Fruit fly (Drosophila melanogaster) whole organism, embryonic: Measurements from ENCODE around the gene Patr-1.

Experiments used
- Ada2b ChIP-seq: fragments of 200-800 bp; sonication (Bioruptor generic); IDR thresholded peaks from 2 replicates; pipeline ENCODE4 v1.3.6; 2022; ENCODE audit warnings: missing biosample characterization, missing genetic modification characterization
- Adf1 ChIP-seq: fragments of 200-800 bp; sonication (Bioruptor generic); IDR thresholded peaks from 2 replicates; pipeline ENCODE4 v1.3.6; 2022; ENCODE audit warnings: missing biosample characterization, missing genetic modification characterization
- B-H2 ChIP-seq: fragments of 200-800 bp; sonication (Bioruptor generic); optimal IDR thresholded peaks from 2 replicates; lab custom pipeline; 2018; ENCODE audit warnings: missing biosample characterization, mild to moderate bottlenecking, missing genetic modification characterization
- CG11398 ChIP-seq: fragments of 200-800 bp; sonication (Bioruptor generic); optimal IDR thresholded peaks from 2 replicates; lab custom pipeline; 2016; ENCODE audit warnings: missing biosample characterization, missing genetic modification characterization
- CG12299 ChIP-seq: fragments of 200-800 bp; sonication (Bioruptor generic); optimal IDR thresholded peaks from 2 replicates; lab custom pipeline; 2018; ENCODE audit warnings: missing biosample characterization, mild to moderate bottlenecking, missing genetic modification characterization
- CG12942 ChIP-seq: fragments of 200-800 bp; sonication (Bioruptor generic); optimal IDR thresholded peaks from 3 replicates; lab custom pipeline; 2016; ENCODE audit warnings: missing biosample characterization, missing genetic modification characterization
- CG13123 ChIP-seq: fragments of 200-800 bp; sonication (Bioruptor generic); optimal IDR thresholded peaks from 2 replicates; lab custom pipeline; 2016; ENCODE audit warnings: missing biosample characterization, missing genetic modification characterization
- CG13287 ChIP-seq: fragments of 200-800 bp; sonication (Bioruptor generic); IDR thresholded peaks from 2 replicates; pipeline ENCODE4 v1.3.6; 2022; ENCODE audit warnings: missing biosample characterization, missing genetic modification characterization; ENCODE audit not compliant: partially characterized antibody
- CG13296 ChIP-seq: fragments of 200-800 bp; sonication (Bioruptor generic); optimal IDR thresholded peaks from 3 replicates; lab custom pipeline; 2018; ENCODE audit warnings: missing biosample characterization, mild to moderate bottlenecking, missing genetic modification characterization
- CG14014 ChIP-seq: fragments of 200-800 bp; sonication (Bioruptor generic); IDR thresholded peaks from 2 replicates; pipeline ENCODE4 v1.3.6; 2022; ENCODE audit warnings: missing biosample characterization, missing genetic modification characterization
- CG14860 ChIP-seq: fragments of 200-800 bp; sonication (Bioruptor generic); IDR thresholded peaks from 3 replicates; pipeline ENCODE4 v1.3.6; 2022; ENCODE audit warnings: missing biosample characterization, missing genetic modification characterization; ENCODE audit not compliant: partially characterized antibody
- CG17612 ChIP-seq: fragments of 200-800 bp; sonication (Bioruptor generic); IDR thresholded peaks from 2 replicates; pipeline ENCODE4 v1.3.6; 2022; ENCODE audit warnings: missing biosample characterization, missing genetic modification characterization
- CG18262 ChIP-seq: fragments of 200-800 bp; optimal IDR thresholded peaks from 3 replicates; lab custom pipeline; 2019; ENCODE audit warnings: missing biosample characterization, mild to moderate bottlenecking, missing genetic modification characterization, moderate library complexity
- CG2199 ChIP-seq: fragments of 200-800 bp; sonication (Bioruptor generic); IDR thresholded peaks from 3 replicates; pipeline ENCODE4 v1.3.6; 2022; ENCODE audit warnings: missing biosample characterization, missing genetic modification characterization
- CG30020 ChIP-seq: fragments of 200-800 bp; optimal IDR thresholded peaks from 2 replicates; lab custom pipeline; 2019; ENCODE audit warnings: missing biosample characterization, mild to moderate bottlenecking, missing genetic modification characterization, moderate library complexity
- CG30431 ChIP-seq: fragments of 200-800 bp; sonication (Bioruptor generic); optimal IDR thresholded peaks from 2 replicates; lab custom pipeline; 2017; ENCODE audit warnings: missing biosample characterization, missing genetic modification characterization
- CG31365 ChIP-seq: fragments of 200-800 bp; sonication (Bioruptor generic); optimal IDR thresholded peaks from 2 replicates; lab custom pipeline; 2018; ENCODE audit warnings: missing biosample characterization, mild to moderate bottlenecking, missing genetic modification characterization
- CG3281 ChIP-seq: fragments of 200-800 bp; sonication (Bioruptor generic); optimal IDR thresholded peaks from 3 replicates; lab custom pipeline; 2017; ENCODE audit warnings: missing biosample characterization, mild to moderate bottlenecking, missing genetic modification characterization
- CG34376 ChIP-seq: fragments of 200-800 bp; sonication (Bioruptor generic); optimal IDR thresholded peaks from 2 replicates; lab custom pipeline; 2018; ENCODE audit warnings: missing biosample characterization, mild to moderate bottlenecking, missing genetic modification characterization
- CG42726 ChIP-seq: fragments of 200-800 bp; sonication (Bioruptor generic); IDR thresholded peaks from 2 replicates; pipeline ENCODE4 v1.3.6; 2022; ENCODE audit warnings: missing biosample characterization, missing genetic modification characterization; ENCODE audit not compliant: partially characterized antibody
- CG4617 ChIP-seq: fragments of 200-800 bp; sonication (Bioruptor generic); optimal IDR thresholded peaks from 3 replicates; lab custom pipeline; 2016; ENCODE audit warnings: missing biosample characterization, missing genetic modification characterization, borderline replicate concordance
- CG6689 ChIP-seq: fragments of 200-800 bp; sonication (Bioruptor generic); IDR thresholded peaks from 2 replicates; pipeline ENCODE4 v1.3.6; 2022; ENCODE audit warnings: missing biosample characterization, missing genetic modification characterization
- CG6854 ChIP-seq: fragments of 200-800 bp; sonication (Bioruptor generic); optimal IDR thresholded peaks from 3 replicates; lab custom pipeline; 2017; ENCODE audit warnings: missing biosample characterization, mild to moderate bottlenecking, missing genetic modification characterization
- CG7928 ChIP-seq: fragments of 200-800 bp; sonication (Bioruptor generic); optimal IDR thresholded peaks from 2 replicates; lab custom pipeline; 2017; ENCODE audit warnings: missing biosample characterization, mild to moderate bottlenecking, missing genetic modification characterization
- CG8924 ChIP-seq: fragments of 200-800 bp; optimal IDR thresholded peaks from 3 replicates; lab custom pipeline; 2019; ENCODE audit warnings: missing biosample characterization, mild to moderate bottlenecking, missing genetic modification characterization, moderate library complexity
- CG8944 ChIP-seq: fragments of 200-800 bp; sonication (Bioruptor generic); optimal IDR thresholded peaks from 3 replicates; lab custom pipeline; 2016; ENCODE audit warnings: missing biosample characterization, missing genetic modification characterization
- CG9817 ChIP-seq: fragments of 200-800 bp; sonication (Bioruptor generic); optimal IDR thresholded peaks from 2 replicates; lab custom pipeline; 2018; ENCODE audit warnings: missing biosample characterization, mild to moderate bottlenecking, missing genetic modification characterization, moderate library complexity
- Doc2 ChIP-seq: fragments of 200-800 bp; sonication (Bioruptor generic); IDR thresholded peaks from 2 replicates; pipeline ENCODE4 v1.3.6; 2022; ENCODE audit warnings: missing biosample characterization, missing genetic modification characterization
- E2f2 ChIP-seq: fragments of 200-800 bp; sonication (Bioruptor generic); IDR thresholded peaks from 2 replicates; pipeline ENCODE4 v1.3.6; 2022; ENCODE audit warnings: missing biosample characterization, missing genetic modification characterization
- Fer1 ChIP-seq: fragments of 200-800 bp; sonication (Bioruptor generic); optimal IDR thresholded peaks from 2 replicates; lab custom pipeline; 2017; ENCODE audit warnings: missing biosample characterization, mild to moderate bottlenecking, missing genetic modification characterization
- Hr51 ChIP-seq, 2 experiments: fragments of 200-800 bp; sonication (Bioruptor generic); optimal IDR thresholded peaks; 2 replicates in 1 of 2; 3 replicates in 1 of 2; lab custom pipeline; 2016 to 2018; ENCODE audit warnings: missing biosample characterization in 2 of 2, missing genetic modification characterization in 2 of 2, mild to moderate bottlenecking in 1 of 2, moderate library complexity in 1 of 2
- Poxn ChIP-seq: fragments of 200-800 bp; sonication (Bioruptor generic); IDR thresholded peaks from 2 replicates; pipeline ENCODE4 v1.3.6; 2022; ENCODE audit warnings: missing biosample characterization, missing genetic modification characterization
- Trl ChIP-seq, 3 experiments: fragments of >200 bp in 2 of 3; fragments of 200-800 bp in 1 of 3; sonication (Bioruptor generic) in 1 of 3; optimal IDR thresholded peaks; 2 replicates in 1 of 3; 3 replicates in 2 of 3; lab custom pipeline; 2016 to 2017; ENCODE audit warnings: missing biosample characterization in 1 of 3, missing genetic modification characterization in 1 of 3
- Xrp1 ChIP-seq: fragments of 200-800 bp; sonication (Bioruptor generic); IDR thresholded peaks from 2 replicates; pipeline ENCODE4 v1.3.6; 2022; ENCODE audit warnings: missing biosample characterization, missing genetic modification characterization
- ash1 ChIP-seq: fragments of 200-800 bp; sonication (Bioruptor generic); optimal IDR thresholded peaks from 2 replicates; lab custom pipeline; 2018; ENCODE audit warnings: missing biosample characterization, mild to moderate bottlenecking, missing genetic modification characterization
- ato ChIP-seq: fragments of 200-800 bp; sonication (Bioruptor generic); IDR thresholded peaks from 2 replicates; pipeline ENCODE4 v1.3.6; 2022; ENCODE audit warnings: missing biosample characterization, missing genetic modification characterization; ENCODE audit not compliant: partially characterized antibody
- danr ChIP-seq: fragments of 200-800 bp; sonication (Bioruptor generic); IDR thresholded peaks from 2 replicates; pipeline ENCODE4 v1.3.6; 2022; ENCODE audit warnings: missing biosample characterization, missing genetic modification characterization
- dmrt99B ChIP-seq: fragments of 200-800 bp; sonication (Bioruptor generic); optimal IDR thresholded peaks from 2 replicates; lab custom pipeline; 2018; ENCODE audit warnings: missing biosample characterization, mild to moderate bottlenecking, missing genetic modification characterization, moderate library complexity
- en ChIP-seq: fragments of 200-800 bp; sonication (Bioruptor generic); optimal IDR thresholded peaks from 2 replicates; lab custom pipeline; 2016; ENCODE audit warnings: missing biosample characterization, missing genetic modification characterization
- exex ChIP-seq: fragments of 200-800 bp; sonication (Bioruptor generic); optimal IDR thresholded peaks from 4 replicates; lab custom pipeline; 2018; ENCODE audit warnings: missing biosample characterization, mild to moderate bottlenecking, missing genetic modification characterization, moderate library complexity
- ftz-f1 ChIP-seq: fragments of 200-800 bp; sonication (Bioruptor generic); optimal IDR thresholded peaks from 2 replicates; lab custom pipeline; 2016; ENCODE audit warnings: missing biosample characterization, missing genetic modification characterization
- her ChIP-seq: fragments of 200-800 bp; sonication (Bioruptor generic); optimal IDR thresholded peaks from 2 replicates; lab custom pipeline; 2016; ENCODE audit warnings: missing biosample characterization, missing genetic modification characterization
- odd ChIP-seq: fragments of 200-800 bp; sonication (Bioruptor generic); optimal IDR thresholded peaks from 2 replicates; lab custom pipeline; 2017; ENCODE audit warnings: missing biosample characterization, mild to moderate bottlenecking, missing genetic modification characterization
- phol ChIP-seq: fragments of 200-800 bp; sonication (Bioruptor generic); optimal IDR thresholded peaks from 3 replicates; lab custom pipeline; 2018; ENCODE audit warnings: missing biosample characterization, mild to moderate bottlenecking, missing genetic modification characterization, moderate library complexity
- row ChIP-seq: fragments of 200-800 bp; sonication (Bioruptor generic); IDR thresholded peaks from 3 replicates; pipeline ENCODE4 v1.3.6; 2022; ENCODE audit warnings: missing biosample characterization, missing genetic modification characterization
- so ChIP-seq: fragments of 200-800 bp; sonication (Bioruptor generic); IDR thresholded peaks from 3 replicates; pipeline ENCODE4 v1.3.6; 2022; ENCODE audit warnings: missing biosample characterization, missing genetic modification characterization
- stwl ChIP-seq: fragments of 200-800 bp; sonication (Bioruptor generic); optimal IDR thresholded peaks from 3 replicates; lab custom pipeline; 2018; ENCODE audit warnings: missing biosample characterization, mild to moderate bottlenecking, missing genetic modification characterization, moderate library complexity
- vnd ChIP-seq: fragments of 200-800 bp; sonication (Bioruptor generic); IDR thresholded peaks from 3 replicates; pipeline ENCODE4 v1.3.6; 2022; ENCODE audit warnings: missing biosample characterization, missing genetic modification characterization; ENCODE audit not compliant: partially characterized antibody

Gene Patr-1

dm6 chr3R:17078961-17079858 is 35.8 kb downstream of the Patr-1 start (continued):
- peak; percentile 60 for TF ChIP-seq CG12299 (tag; lab: Kevin White, UChicago)
- TF ChIP-seq CG6854 (GFP tag; lab: Kevin White, UChicago): no peak
- TF ChIP-seq CG2199 (GFP tag; lab: Robert Waterston, UW): 0 out of 3 replicates have a peak, but pooled peaks have one; percentile 59
- TF ChIP-seq E2f2 (GFP tag; lab: Robert Waterston, UW): no peak
- TF ChIP-seq CG13296: no peak
- TF ChIP-seq dmrt99B (tag; lab: Kevin White, UChicago): no peak
- no peak for TF ChIP-seq CG11398 (GFP tag; lab: Kevin White, UChicago)
- TF ChIP-seq CG8944 (GFP tag; lab: Kevin White, UChicago): no peak
- TF ChIP-seq exex (tag; lab: Kevin White, UChicago): peak; percentile 5
- TF ChIP-seq CG31365 (tag; lab: Kevin White, UChicago): no peak
- no peak for TF ChIP-seq B-H2
- no peak for TF ChIP-seq en (GFP tag; lab: Kevin White, UChicago)
- no peak for TF ChIP-seq Doc2 (GFP tag; lab: Robert Waterston, UW)
- TF ChIP-seq Hr51 (GFP tag; optimal IDR thresholded peaks at IDR 0.05; lab: Kevin White, UChicago): no peak
- TF ChIP-seq danr (GFP tag; lab: Robert Waterston, UW): no peak
- TF ChIP-seq vnd (GFP tag; lab: Robert Waterston, UW): no peak
- no peak for TF ChIP-seq Ada2b (GFP tag; lab: Robert Waterston, UW)
- TF ChIP-seq ato (GFP tag; lab: Robert Waterston, UW): no peak
- no peak for TF ChIP-seq phol (tag; lab: Kevin White, UChicago)
- TF ChIP-seq CG4617 (GFP tag; lab: Kevin White, UChicago): no peak
- TF ChIP-seq CG7928 (GFP tag; lab: Kevin White, UChicago): no peak
- TF ChIP-seq CG30431: no peak
- no peak for TF ChIP-seq CG14860 (GFP tag; lab: Robert Waterston, UW)
- no peak for TF ChIP-seq Poxn
- peak in 1 of 2 experiments; percentile 14 for TF ChIP-seq Trl (optimal IDR thresholded peaks at IDR 0.05; lab: Kevin White, UChicago)
- no peak for TF ChIP-seq Trl (GFP tag; optimal IDR thresholded peaks at IDR 0.05; lab: Kevin White, UChicago)
- TF ChIP-seq Fer1 (GFP tag; lab: Kevin White, UChicago): no peak
- TF ChIP-seq CG14014 (GFP tag; lab: Robert Waterston, UW): no peak
- TF ChIP-seq CG8924: peak; percentile 62
- TF ChIP-seq CG13287 (GFP tag; lab: Robert Waterston, UW): no peak; the same call in 1 of the 2 replicates
- TF ChIP-seq odd (GFP tag; lab: Kevin White, UChicago): no peak
- TF ChIP-seq stwl (tag; lab: Kevin White, UChicago): no peak
- TF ChIP-seq Adf1 (GFP tag; lab: Robert Waterston, UW): no peak
- TF ChIP-seq CG18262 (tag; lab: Kevin White, UChicago): no peak
- TF ChIP-seq CG34376 (GFP tag; lab: Kevin White, UChicago): peak; percentile 41
- peak; percentile 33 for TF ChIP-seq her (GFP tag; lab: Kevin White, UChicago)
- 0 out of 3 replicates have a peak, but pooled peaks have one; percentile 8 for TF ChIP-seq so (GFP tag; lab: Robert Waterston, UW)
- peak; percentile 11 for TF ChIP-seq ash1
- TF ChIP-seq ftz-f1 (GFP tag; lab: Kevin White, UChicago): peak; percentile 56
- no peak for TF ChIP-seq CG9817 (tag; lab: Kevin White, UChicago)
- TF ChIP-seq row (GFP tag; lab: Robert Waterston, UW): peak; percentile 29; the same call in 1 of the 3 replicates
- TF ChIP-seq CG13123 (GFP tag; lab: Kevin White, UChicago): no peak
- TF ChIP-seq CG6689 (GFP tag; lab: Robert Waterston, UW): no peak
- no peak for TF ChIP-seq CG17612 (GFP tag; lab: Robert Waterston, UW)
- TF ChIP-seq CG3281 (GFP tag; lab: Kevin White, UChicago): peak; percentile 8
- peak; percentile 36; the same call in 1 of the 2 replicates for TF ChIP-seq Xrp1 (GFP tag; lab: Robert Waterston, UW)
- no peak for TF ChIP-seq CG12942 (GFP tag; lab: Kevin White, UChicago)
- TF ChIP-seq CG42726 (GFP tag; lab: Robert Waterston, UW): no peak
- no peak for TF ChIP-seq CG30020 (tag; lab: Kevin White, UChicago)
